Worm (Caenorhabditis elegans) whole organism, L3 larva: Measurements from ENCODE around the gene cyp-29A2.

Source experiments
- R02D3.7 ChIP-seq: fragments of 150-350 bp; optimal IDR thresholded peaks from 2 replicates; lab custom pipeline; 2014; ENCODE audit warnings: missing biosample characterization, missing genetic modification characterization
- ZK546.5 ChIP-seq: sonication (generic microtip); optimal IDR thresholded peaks from 2 replicates; lab custom pipeline; 2017; ENCODE audit warnings: missing biosample characterization, missing genetic modification characterization
- aly-2 ChIP-seq: fragments of 150-350 bp; optimal IDR thresholded peaks from 2 replicates; lab custom pipeline; 2014; ENCODE audit warnings: missing biosample characterization, missing genetic modification characterization
- ama-1 ChIP-seq: fragments of 150-350 bp; optimal IDR thresholded peaks from 2 replicates; lab custom pipeline; 2018
- ceh-16 ChIP-seq: sonication (generic microtip); optimal IDR thresholded peaks from 2 replicates; lab custom pipeline; 2017; ENCODE audit warnings: missing biosample characterization, missing genetic modification characterization
- ceh-28 ChIP-seq: fragments of 150-350 bp; optimal IDR thresholded peaks from 2 replicates; lab custom pipeline; 2014; ENCODE audit warnings: missing biosample characterization, missing genetic modification reagents, missing genetic modification characterization
- ceh-9 ChIP-seq: sonication (generic microtip); optimal IDR thresholded peaks from 2 replicates; lab custom pipeline; 2018; ENCODE audit warnings: missing biosample characterization, missing genetic modification characterization
- daf-12 ChIP-seq: fragments of 150-350 bp; optimal IDR thresholded peaks from 2 replicates; lab custom pipeline; 2014; ENCODE audit warnings: missing biosample characterization, missing genetic modification reagents, missing genetic modification characterization
- egl-27 ChIP-seq: sonication (generic microtip); optimal IDR thresholded peaks from 4 replicates; lab custom pipeline; 2017; ENCODE audit warnings: missing biosample characterization, missing genetic modification reagents, missing genetic modification characterization
- egl-5 ChIP-seq: fragments of 150-350 bp; optimal IDR thresholded peaks from 2 replicates; lab custom pipeline; 2017; ENCODE audit warnings: missing biosample characterization, missing genetic modification reagents, missing genetic modification characterization, inconsistent platforms
- elt-2 ChIP-seq: sonication (generic microtip); optimal IDR thresholded peaks from 2 replicates; lab custom pipeline; 2016; ENCODE audit warnings: missing genetic modification reagents, mild to moderate bottlenecking, missing genetic modification characterization, missing compliant biosample characterization
- elt-3 ChIP-seq, 3 experiments: fragments of 150-350 bp in 1 of 3; sonication (generic microtip) in 2 of 3; optimal IDR thresholded peaks; 2 replicates in 2 of 3; 4 replicates in 1 of 3; lab custom pipeline; 2014 to 2017; ENCODE audit warnings: missing biosample characterization in 3 of 3, missing genetic modification characterization in 3 of 3
- fkh-2 ChIP-seq: fragments of 150-350 bp; optimal IDR thresholded peaks from 2 replicates; lab custom pipeline; 2014; ENCODE audit warnings: missing biosample characterization, missing genetic modification reagents, missing genetic modification characterization
- fos-1 ChIP-seq: fragments of 150-350 bp; optimal IDR thresholded peaks from 2 replicates; lab custom pipeline; 2014; ENCODE audit warnings: missing biosample characterization, missing genetic modification characterization
- hmg-11 ChIP-seq: sonication (generic microtip); optimal IDR thresholded peaks from 2 replicates; lab custom pipeline; 2016; ENCODE audit warnings: missing genetic modification characterization, missing compliant biosample characterization
- jun-1 ChIP-seq: fragments of 150-350 bp; optimal IDR thresholded peaks from 2 replicates; lab custom pipeline; 2014; ENCODE audit warnings: missing biosample characterization, missing genetic modification reagents, missing genetic modification characterization
- lin-15B ChIP-seq: fragments of 150-350 bp; optimal IDR thresholded peaks from 2 replicates; lab custom pipeline; 2014; ENCODE audit warnings: missing biosample characterization, missing genetic modification characterization
- lin-39 ChIP-seq: fragments of 150-350 bp; optimal IDR thresholded peaks from 2 replicates; lab custom pipeline; 2018; ENCODE audit warnings: missing biosample characterization, missing genetic modification reagents, missing genetic modification characterization
- lsy-12 ChIP-seq: sonication (generic microtip); optimal IDR thresholded peaks from 2 replicates; lab custom pipeline; 2016; ENCODE audit warnings: mild to moderate bottlenecking, missing genetic modification characterization, missing compliant biosample characterization
- mdl-1 ChIP-seq: fragments of 150-350 bp; optimal IDR thresholded peaks from 2 replicates; lab custom pipeline; 2014; ENCODE audit warnings: missing biosample characterization, missing genetic modification characterization
- mml-1 ChIP-seq: fragments of 150-350 bp; sonication (generic microtip); optimal IDR thresholded peaks from 3 replicates; lab custom pipeline; 2014; ENCODE audit warnings: missing biosample characterization, missing genetic modification characterization
- nfya-1 ChIP-seq: sonication (generic microtip); optimal IDR thresholded peaks from 2 replicates; lab custom pipeline; 2017; ENCODE audit warnings: missing genetic modification characterization, mild to moderate bottlenecking, missing compliant biosample characterization, antibody characterized with exemption, moderate library complexity; ENCODE audit not compliant: insufficient read depth
- nhr-11 ChIP-seq: fragments of 150-350 bp; optimal IDR thresholded peaks from 2 replicates; lab custom pipeline; 2014; ENCODE audit warnings: missing biosample characterization, missing genetic modification characterization
- nhr-23 ChIP-seq: fragments of 150-350 bp; optimal IDR thresholded peaks from 2 replicates; lab custom pipeline; 2014; ENCODE audit warnings: missing biosample characterization, missing genetic modification reagents, missing genetic modification characterization
- nhr-237 ChIP-seq: fragments of 150-350 bp; optimal IDR thresholded peaks from 2 replicates; lab custom pipeline; 2014; ENCODE audit warnings: missing biosample characterization, missing genetic modification characterization
- nhr-25 ChIP-seq: sonication (generic microtip); optimal IDR thresholded peaks from 2 replicates; lab custom pipeline; 2017; ENCODE audit warnings: missing biosample characterization, missing genetic modification characterization
- nhr-43 ChIP-seq: sonication (generic microtip); optimal IDR thresholded peaks from 2 replicates; lab custom pipeline; 2016; ENCODE audit warnings: mild to moderate bottlenecking, missing genetic modification characterization, missing compliant biosample characterization; ENCODE audit not compliant: poor library complexity, severe bottlenecking
- nhr-76 ChIP-seq: fragments of 150-350 bp; sonication (generic microtip); optimal IDR thresholded peaks from 5 replicates; lab custom pipeline; 2014; ENCODE audit warnings: missing biosample characterization, missing genetic modification characterization
- nhr-77 ChIP-seq: fragments of 150-350 bp; optimal IDR thresholded peaks from 2 replicates; lab custom pipeline; 2014; ENCODE audit warnings: missing biosample characterization, missing genetic modification characterization
- pqm-1 ChIP-seq: fragments of 150-350 bp; optimal IDR thresholded peaks from 2 replicates; lab custom pipeline; 2017; ENCODE audit warnings: missing biosample characterization, missing genetic modification characterization, inconsistent platforms
- sea-2 ChIP-seq: fragments of 150-350 bp; sonication (generic microtip); optimal IDR thresholded peaks from 4 replicates; lab custom pipeline; 2014; ENCODE audit warnings: missing biosample characterization, missing genetic modification reagents, missing genetic modification characterization
- skn-1 ChIP-seq: fragments of 150-350 bp; optimal IDR thresholded peaks from 2 replicates; lab custom pipeline; 2014; ENCODE audit warnings: missing biosample characterization, missing genetic modification characterization
- tbx-2 ChIP-seq: sonication (generic microtip); optimal IDR thresholded peaks from 2 replicates; lab custom pipeline; 2016; ENCODE audit warnings: mild to moderate bottlenecking, missing genetic modification characterization, missing compliant biosample characterization
- unc-39 ChIP-seq: sonication (generic microtip); optimal IDR thresholded peaks from 4 replicates; lab custom pipeline; 2017; ENCODE audit warnings: missing biosample characterization, missing genetic modification characterization
- zag-1 ChIP-seq: fragments of 150-350 bp; optimal IDR thresholded peaks from 2 replicates; lab custom pipeline; 2014; ENCODE audit warnings: missing biosample characterization, missing genetic modification characterization

The cyp-29A2 gene

ce11 chrV:11190983-11191382, 26.4 kb upstream of the cyp-29A2 start, which contains the start of gene lgc-49:
Gene lgc-49, plus strand, starts transcription at chrV:11191283.
- TF ChIP-seq ZK546.5 (tag; lab: Kevin White, UChicago) (no peak), egl-27 (tag; lab: Kevin White, UChicago) (no peak), pqm-1 (no peak), egl-5 (tag; lab: Kevin White, UChicago) (no peak), elt-3 (tag; optimal IDR thresholded peaks at IDR 0.05; lab: Kevin White, UChicago) (no peak), nhr-76 (tag; lab: Kevin White, UChicago) (no peak), nhr-43 (tag; lab: Kevin White, UChicago) (no peak), ceh-16 (tag; lab: Kevin White, UChicago) (no peak), mml-1 (tag; lab: Kevin White, UChicago) (no peak), skn-1 (tag; lab: Kevin White, UChicago) (no peak), nhr-23 (no peak), tbx-2 (no peak), sea-2 (GFP tag; lab: Kevin White, UChicago) (no peak), daf-12 (tag; lab: Kevin White, UChicago) (no peak), nhr-237 (tag; lab: Kevin White, UChicago) (no peak), zag-1 (no peak), nhr-25 (tag; lab: Kevin White, UChicago) (no peak), aly-2 (tag; lab: Kevin White, UChicago) (no peak)

- no peak for TF ChIP-seq nhr-11 (tag; lab: Kevin White, UChicago)
- no peak for TF ChIP-seq nhr-237 (tag; lab: Kevin White, UChicago)
- no peak for TF ChIP-seq nfya-1 (tag; lab: Kevin White, UChicago)
- TF ChIP-seq aly-2 (tag; lab: Kevin White, UChicago) = no peak
These were observed 21.3 kb upstream of the cyp-29A2 start, which contains the start of gene clc-6 for ce11 chrV:11196109-11196508. Gene clc-6, minus strand, starts transcription at chrV:11196209.

ce11 chrV:11196631-11197258, 20.6 kb upstream of the cyp-29A2 start:
- TF ChIP-seq nhr-43 (tag; lab: Kevin White, UChicago) (peak; percentile 12), aly-2 (tag; lab: Kevin White, UChicago) (no peak), nhr-25 (tag; lab: Kevin White, UChicago) (peak; percentile 56), nhr-23 (peak; percentile 22)
- TF ChIP-seq, all 47 proteins: peak for 3

ce11 chrV:11198094-11198493, 19.3 kb upstream of the cyp-29A2 start:
- TF ChIP-seq nhr-25 (tag; lab: Kevin White, UChicago) (peak; percentile 50), nhr-23 (peak; percentile 23), R02D3.7 (tag; lab: Kevin White, UChicago) (no peak)

- TF ChIP-seq nhr-11 (tag; lab: Kevin White, UChicago) (no peak), lsy-12 (no peak), nhr-25 (tag; lab: Kevin White, UChicago) (peak; percentile 36), fkh-2 (tag; lab: Kevin White, UChicago) (no peak), hmg-11 (tag; lab: Kevin White, UChicago) (no peak), jun-1 (tag; lab: Kevin White, UChicago) (no peak), ceh-28 (tag; lab: Kevin White, UChicago) (no peak), egl-5 (tag; lab: Kevin White, UChicago) (no peak), unc-39 (tag; lab: Kevin White, UChicago) (no peak), lin-15B (tag; lab: Kevin White, UChicago) (no peak), daf-12 (tag; lab: Kevin White, UChicago) (no peak), nhr-43 (tag; lab: Kevin White, UChicago) (peak; percentile 14), elt-2 (tag; lab: Kevin White, UChicago) (no peak)
These were observed 17.9 kb upstream of the cyp-29A2 start for ce11 chrV:11199497-11199896.

ce11 chrV:11200316-11200715, 17.1 kb upstream of the cyp-29A2 start, which contains the start of gene K10D6.3:
Gene K10D6.3, plus strand, starts transcription at chrV:11200616.
- TF ChIP-seq zag-1 (no peak), fos-1 (tag; lab: Kevin White, UChicago) (no peak), nhr-77 (tag; lab: Kevin White, UChicago) (no peak), elt-2 (tag; lab: Kevin White, UChicago) (no peak), ama-1 (lab: Kevin White, UChicago) (no peak), fkh-2 (tag; lab: Kevin White, UChicago) (no peak), daf-12 (tag; lab: Kevin White, UChicago) (no peak), R02D3.7 (tag; lab: Kevin White, UChicago) (no peak), ceh-9 (tag; lab: Kevin White, UChicago) (no peak), nhr-11 (tag; lab: Kevin White, UChicago) (no peak), sea-2 (GFP tag; lab: Kevin White, UChicago) (no peak), mml-1 (tag; lab: Kevin White, UChicago) (no peak), nhr-25 (tag; lab: Kevin White, UChicago) (no peak), mdl-1 (tag; lab: Kevin White, UChicago) (no peak), lin-39 (tag; lab: Kevin White, UChicago) (no peak), elt-3 (tag; optimal IDR thresholded peaks at IDR 0.05; lab: Kevin White, UChicago) (no peak), egl-27 (tag; lab: Kevin White, UChicago) (no peak)
